Worm (Caenorhabditis elegans): Measurements from ENCODE around the gene aipr-1.

aipr-1 gene

DNA sequence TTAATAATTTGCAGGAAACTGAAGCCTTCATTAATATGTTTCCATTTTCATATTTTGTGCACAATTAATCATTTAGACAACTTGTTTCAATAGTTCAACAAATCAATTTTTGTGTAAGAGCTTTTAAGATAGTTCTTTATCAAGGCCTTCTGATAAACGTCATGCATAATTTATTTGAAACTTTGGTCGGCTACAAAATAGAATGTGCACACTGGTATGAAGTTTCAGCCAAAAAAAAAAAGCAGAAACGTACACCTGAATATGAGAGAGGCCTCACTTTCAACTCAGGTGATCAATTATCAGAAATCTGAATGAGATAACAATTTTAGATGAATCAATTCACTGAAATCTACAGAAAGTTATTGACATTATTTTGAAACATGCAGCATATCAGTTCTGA lies 20.4 kb upstream of the aipr-1 start:
- TF ChIP-seq pha-4 (tag; optimal IDR thresholded peaks at IDR 0.05) (no peak), nhr-80 (tag; optimal IDR thresholded peaks at IDR 0.05) (peak; percentile 31), tlf-1 (GFP tag; optimal IDR thresholded peaks at IDR 0.05) (no peak)

DNA sequence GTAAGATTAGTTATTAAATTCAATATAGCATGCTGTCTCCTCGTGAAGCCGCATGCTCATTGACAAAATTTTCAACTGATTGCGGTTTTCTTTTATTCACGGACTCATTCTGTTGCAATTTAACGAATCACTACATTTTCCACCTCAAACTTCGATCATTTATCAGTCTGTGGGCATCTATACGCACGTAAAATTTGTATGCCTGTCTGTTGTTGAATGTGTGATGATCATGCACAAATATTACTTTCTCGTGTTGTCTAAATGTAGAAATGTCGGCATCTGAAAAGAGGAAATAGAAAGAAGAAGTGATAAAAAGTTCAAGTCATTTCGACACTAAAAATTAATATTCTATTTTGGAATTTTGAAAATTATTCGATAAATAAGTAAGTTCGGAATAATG lies 18.5 kb upstream of the aipr-1 start:
- TF ChIP-seq nhr-80 (tag; optimal IDR thresholded peaks at IDR 0.05) (peak; percentile 74), lsy-27 (tag; optimal IDR thresholded peaks at IDR 0.05; ENCODE audit: borderline replicate concordance, insufficient read depth) (no peak), bed-1 (GFP tag; IDR thresholded peaks at IDR 0.05) (no peak), lir-1 (GFP tag; conservative IDR thresholded peaks at IDR 0.05) (no peak), B0261.1 (tag; optimal IDR thresholded peaks at IDR 0.05) (no peak)

DNA sequence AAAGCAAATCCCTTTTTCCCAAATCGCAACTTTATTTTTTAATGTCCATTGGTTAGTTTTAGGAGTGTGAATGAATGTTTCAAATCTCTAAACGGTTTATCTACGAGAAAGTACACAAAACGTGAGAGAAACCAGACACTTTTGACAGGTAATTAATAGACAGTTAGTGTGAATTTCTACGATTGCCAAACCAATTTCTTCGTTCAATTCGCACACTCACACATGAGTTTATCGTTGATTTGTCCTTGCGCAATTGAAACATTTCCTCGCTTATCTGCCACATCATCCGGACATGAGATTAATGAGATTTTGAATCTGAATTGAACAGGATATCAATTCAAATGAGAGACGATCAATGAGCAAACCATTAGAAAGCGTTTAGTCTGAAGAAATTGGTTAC lies 16.2 kb upstream of the aipr-1 start:
- TF ChIP-seq bed-2 (GFP tag; IDR thresholded peaks at IDR 0.05), result no peak
- no peak for TF ChIP-seq hlh-12 (tag; optimal IDR thresholded peaks at IDR 0.05)
- TF ChIP-seq hlh-26 (GFP tag; conservative IDR thresholded peaks at IDR 0.05), result no peak
- TF ChIP-seq nfya-1 (tag; optimal IDR thresholded peaks at IDR 0.05; ENCODE audit: borderline replicate concordance, insufficient read depth), result no peak
- no peak for TF ChIP-seq lir-1 (GFP tag; conservative IDR thresholded peaks at IDR 0.05)
- TF ChIP-seq dpl-1 (GFP tag; optimal IDR thresholded peaks at IDR 0.05), result no peak
- no peak for TF ChIP-seq F57A8.1 (GFP tag; optimal IDR thresholded peaks at IDR 0.05)

DNA sequence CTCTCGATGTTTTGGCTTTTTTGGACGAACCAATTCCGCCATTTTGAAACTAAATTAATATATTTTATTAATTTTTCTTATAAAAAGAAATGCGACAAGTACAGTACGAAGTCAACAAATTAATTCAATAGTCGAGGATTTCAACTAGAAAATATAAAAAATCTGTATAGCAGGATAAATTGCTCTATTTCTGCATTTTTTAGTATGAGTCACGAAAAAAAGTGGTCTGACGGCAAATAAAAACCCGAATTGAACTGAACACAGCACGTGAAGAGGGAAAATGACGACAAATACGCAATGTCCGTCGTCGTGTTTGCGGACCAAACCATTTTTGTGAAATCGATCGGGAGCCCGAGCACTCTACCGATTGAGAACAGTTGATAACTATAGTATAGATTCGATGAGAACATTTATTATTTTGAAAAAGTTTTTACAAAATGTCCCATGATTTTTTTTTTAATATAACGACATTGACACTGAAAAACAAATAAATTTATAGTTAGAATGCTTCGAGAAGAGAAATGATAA lies 15.3 kb upstream of the aipr-1 start, which contains the start of gene epg-5:
epg-5 (minus strand) TSS at position 51 of the 528 bp plus-strand sequence.
- TF ChIP-seq ama-1 (optimal IDR thresholded peaks at IDR 0.05) (no peak), ama-1 (GFP tag; optimal IDR thresholded peaks at IDR 0.05) (no peak), madf-6 (GFP tag; IDR thresholded peaks at IDR 0.05) (no peak), hlh-12 (tag; optimal IDR thresholded peaks at IDR 0.05) (no peak), pbrm-1 (GFP tag; IDR thresholded peaks at IDR 0.05) (no peak), hrde-1 (tag; optimal IDR thresholded peaks at IDR 0.05; ENCODE audit: borderline replicate concordance) (no peak), ccch-3 (GFP tag; optimal IDR thresholded peaks at IDR 0.05) (no peak), C06A6.2 (GFP tag; conservative IDR thresholded peaks at IDR 0.05) (no peak), F22D6.2 (tag; optimal IDR thresholded peaks at IDR 0.05) (no peak), ztf-25 (GFP tag; IDR thresholded peaks at IDR 0.05) (no peak), pha-4 (tag; optimal IDR thresholded peaks at IDR 0.05) (peak; percentile 54), snpc-1.1 (tag; optimal IDR thresholded peaks at IDR 0.05; ENCODE audit: insufficient read depth) (no peak), F49E8.2 (tag; optimal IDR thresholded peaks at IDR 0.05; ENCODE audit: insufficient read depth) (no peak), sdz-38 (tag; optimal IDR thresholded peaks at IDR 0.05) (no peak), snpc-4 (GFP tag; optimal IDR thresholded peaks at IDR 0.05) (no peak), snpc-4 (tag; optimal IDR thresholded peaks at IDR 0.05) (peak in 1 of 4 experiments; percentile 3), F57A8.1 (GFP tag; optimal IDR thresholded peaks at IDR 0.05) (no peak), madf-10 (tag; optimal IDR thresholded peaks at IDR 0.05) (no peak), ceh-58 (GFP tag; IDR thresholded peaks at IDR 0.05) (no peak), attf-5 (GFP tag; optimal IDR thresholded peaks at IDR 0.05) (peak; percentile 78), cebp-1 (GFP tag; IDR thresholded peaks at IDR 0.05) (no peak), cebp-1 (tag; optimal IDR thresholded peaks at IDR 0.05) (peak; percentile 29), nhr-80 (tag; optimal IDR thresholded peaks at IDR 0.05) (peak; percentile 21), hmg-1.2 (GFP tag; IDR thresholded peaks at IDR 0.05) (peak; percentile 9; the same call in 1 of the 2 replicates), nhr-179 (tag; optimal IDR thresholded peaks at IDR 0.05) (no peak)

All from whole organism, young adult.